Fruit fly (Drosophila melanogaster): ENCODE measurements around the gene Rop.
A peak's percentile ranks its signal among the peaks of the same experiment; 100 is the strongest.

Rop gene

dm6 chr3L:4108844-4109494, 29.8 kb downstream of the Rop start (continued):
- TF ChIP-seq E2f1 (GFP tag; IDR thresholded peaks at IDR 0.05), result peak; percentile 19; the same call in 1 of the 2 replicates
- peak; percentile 80 for TF ChIP-seq CG10209 (GFP tag; optimal IDR thresholded peaks at IDR 0.05)
- TF ChIP-seq bbx (GFP tag; IDR thresholded peaks at IDR 0.05; ENCODE audit: partially characterized antibody), result no peak
- peak; percentile 18 for TF ChIP-seq shn (GFP tag; optimal IDR thresholded peaks at IDR 0.05)
- no peak for TF ChIP-seq Hey (tag; optimal IDR thresholded peaks at IDR 0.05)
- TF ChIP-seq CG10274 (GFP tag; optimal IDR thresholded peaks at IDR 0.05), result peak; percentile 69
- TF ChIP-seq Side (GFP tag; optimal IDR thresholded peaks at IDR 0.05), result peak; percentile 60
- peak; percentile 68 for TF ChIP-seq CG17385 (GFP tag; optimal IDR thresholded peaks at IDR 0.05)
- TF ChIP-seq CG9797 (GFP tag; optimal IDR thresholded peaks at IDR 0.05), result no peak
- peak; percentile 74 for TF ChIP-seq CG18599 (GFP tag; optimal IDR thresholded peaks at IDR 0.05)
- TF ChIP-seq Vsx1 (GFP tag; optimal IDR thresholded peaks at IDR 0.05), result peak; percentile 15
- peak; percentile 71 for TF ChIP-seq CG4854 (GFP tag; optimal IDR thresholded peaks at IDR 0.05)
- TF ChIP-seq CG8388 (GFP tag; optimal IDR thresholded peaks at IDR 0.05), result peak; percentile 73
- TF ChIP-seq CHES-1-like (GFP tag; optimal IDR thresholded peaks at IDR 0.05), result peak; percentile 38
- TF ChIP-seq ham (GFP tag; IDR thresholded peaks at IDR 0.05), result no peak
- no peak for TF ChIP-seq Bgb (GFP tag; IDR thresholded peaks at IDR 0.05; ENCODE audit: partially characterized antibody)
- peak; percentile 59 for TF ChIP-seq CG32532 (GFP tag; IDR thresholded peaks at IDR 0.05)
- peak; percentile 62 for TF ChIP-seq trem (tag; optimal IDR thresholded peaks at IDR 0.05)
- no peak for TF ChIP-seq TFAM (GFP tag; optimal IDR thresholded peaks at IDR 0.05)
- peak; percentile 81 for TF ChIP-seq sd (tag; optimal IDR thresholded peaks at IDR 0.05)
- no peak for TF ChIP-seq CG2199 (GFP tag; IDR thresholded peaks at IDR 0.05)
- TF ChIP-seq CG13894 (tag; optimal IDR thresholded peaks at IDR 0.05), result peak; percentile 6
- peak; percentile 24 for TF ChIP-seq CG3995 (GFP tag; optimal IDR thresholded peaks at IDR 0.05)
- no peak for TF ChIP-seq CG34422 (GFP tag; IDR thresholded peaks at IDR 0.05)
- no peak for TF ChIP-seq CG17612 (GFP tag; IDR thresholded peaks at IDR 0.05)
- no peak for TF ChIP-seq Tbp (GFP tag; optimal IDR thresholded peaks at IDR 0.05)
- TF ChIP-seq CG17328 (GFP tag; IDR thresholded peaks at IDR 0.05), result peak; percentile 49
- TF ChIP-seq vfl (GFP tag; optimal IDR thresholded peaks at IDR 0.05), result no peak
- TF ChIP-seq Hr3 (GFP tag; optimal IDR thresholded peaks at IDR 0.05), result peak; percentile 69
- TF ChIP-seq CG12744 (GFP tag; optimal IDR thresholded peaks at IDR 0.05), result peak; percentile 31
- peak; percentile 49 for TF ChIP-seq CG10654 (GFP tag; optimal IDR thresholded peaks at IDR 0.05)
- TF ChIP-seq Blimp-1 (GFP tag; optimal IDR thresholded peaks at IDR 0.05), result peak; percentile 66
- TF ChIP-seq CG16863 (GFP tag; optimal IDR thresholded peaks at IDR 0.05), result peak; percentile 65
- TF ChIP-seq lmd (GFP tag; IDR thresholded peaks at IDR 0.05), result peak; percentile 74
- TF ChIP-seq YL-1 (GFP tag; optimal IDR thresholded peaks at IDR 0.05), result no peak
- TF ChIP-seq CG11723 (GFP tag; optimal IDR thresholded peaks at IDR 0.05), result peak; percentile 77
- no peak for TF ChIP-seq Sry-β (GFP tag; optimal IDR thresholded peaks at IDR 0.05)
- TF ChIP-seq CG4730 (GFP tag; IDR thresholded peaks at IDR 0.05), result no peak
- TF ChIP-seq CG6683 (GFP tag; optimal IDR thresholded peaks at IDR 0.05), result peak; percentile 60
- peak; percentile 63 for TF ChIP-seq CG1602 (GFP tag; optimal IDR thresholded peaks at IDR 0.05)
- no peak for TF ChIP-seq crol (GFP tag; IDR thresholded peaks at IDR 0.05)
- no peak for TF ChIP-seq HLHmδ (GFP tag; optimal IDR thresholded peaks at IDR 0.05)
- TF ChIP-seq aop (GFP tag; IDR thresholded peaks at IDR 0.05), result no peak
- no peak for TF ChIP-seq trh (GFP tag; optimal IDR thresholded peaks at IDR 0.05)
- TF ChIP-seq ase (GFP tag; IDR thresholded peaks at IDR 0.05), result no peak
- TF ChIP-seq gce (GFP tag; IDR thresholded peaks at IDR 0.05), result 0 out of 3 replicates have a peak, but pooled peaks have one; percentile 32
- TF ChIP-seq Atf-2 (GFP tag; optimal IDR thresholded peaks at IDR 0.05), result peak; percentile 65
- no peak for TF ChIP-seq jigr1 (GFP tag; IDR thresholded peaks at IDR 0.05)
- peak; percentile 79 for TF ChIP-seq twi (tag; optimal IDR thresholded peaks at IDR 0.05)
- TF ChIP-seq BEAF-32 (GFP tag; optimal IDR thresholded peaks at IDR 0.05), result no peak
